Worm (Caenorhabditis elegans) whole organism, midembryonic: ENCODE results near the gene ZK262.9.

ENCODE experiments used
- T22C8.4 ChIP-seq: fragments of 200-800 bp; sonication (Bioruptor generic); IDR thresholded peaks from 2 replicates; pipeline ENCODE4 v1.3.6; 2022; ENCODE audit warnings: missing genetic modification characterization, missing compliant biosample characterization
- cog-1 ChIP-seq: sonication (generic microtip); optimal IDR thresholded peaks from 2 replicates; lab custom pipeline; 2016; ENCODE audit warnings: missing genetic modification characterization, missing compliant biosample characterization
- med-1 ChIP-seq: sonication (generic microtip); optimal IDR thresholded peaks from 2 replicates; lab custom pipeline; 2017; ENCODE audit warnings: missing genetic modification characterization, mild to moderate bottlenecking, missing compliant biosample characterization, antibody characterized with exemption, missing genetic modification reagents; ENCODE audit not compliant: insufficient read depth
- ref-1 ChIP-seq: fragments of 200-800 bp; sonication (Bioruptor generic); conservative IDR thresholded peaks from 2 replicates; pipeline ENCODE4 v1.3.6; 2022; ENCODE audit warnings: missing genetic modification reagents, missing genetic modification characterization, missing compliant biosample characterization

DNA sequence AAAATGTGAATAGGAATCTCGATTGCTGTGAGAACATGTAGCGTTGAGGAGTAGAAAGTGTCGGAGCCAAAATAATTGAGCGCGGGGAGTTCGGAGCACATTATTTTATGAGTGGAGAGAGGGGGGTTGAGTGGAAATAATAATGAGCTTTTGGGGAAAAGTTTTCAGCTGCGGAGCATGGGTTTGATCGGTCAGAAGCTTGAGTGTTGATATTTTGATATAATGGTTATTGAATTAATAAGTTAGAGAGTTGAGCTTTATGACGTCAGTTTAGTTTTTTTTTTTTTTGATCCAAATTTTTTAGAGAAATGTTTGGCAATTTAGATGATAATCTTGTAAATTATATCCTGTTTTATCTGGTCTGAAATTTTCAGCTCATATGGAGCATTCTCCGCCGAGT is 40.7 kb downstream of the ZK262.9 start, which contains the start of gene srh-178:
- TF ChIP-seq cog-1 (tag; lab: Kevin White, UChicago) (no peak), ref-1 (GFP tag; lab: Robert Waterston, UW) (no peak), T22C8.4 (GFP tag; lab: Robert Waterston, UW) (no peak), med-1 (no peak)
